Worm (Caenorhabditis elegans) whole organism, L3 larva: Measurements from ENCODE around the gene fbxa-75.

Experiments
- aly-2 ChIP-seq: fragments of 150-350 bp; optimal IDR thresholded peaks from 2 replicates; lab custom pipeline; 2014; ENCODE audit warnings: missing biosample characterization, missing genetic modification characterization
- ama-1 ChIP-seq: fragments of 150-350 bp; optimal IDR thresholded peaks from 2 replicates; lab custom pipeline; 2018
- daf-12 ChIP-seq: fragments of 150-350 bp; optimal IDR thresholded peaks from 2 replicates; lab custom pipeline; 2014; ENCODE audit warnings: missing biosample characterization, missing genetic modification reagents, missing genetic modification characterization
- nhr-28 ChIP-seq: fragments of 150-350 bp; optimal IDR thresholded peaks from 2 replicates; lab custom pipeline; 2014; ENCODE audit warnings: missing biosample characterization, missing genetic modification characterization
- pha-4 ChIP-seq: fragments of 150-350 bp; optimal IDR thresholded peaks from 2 replicates; lab custom pipeline; 2014; ENCODE audit warnings: missing biosample characterization, missing genetic modification reagents, missing genetic modification characterization
- snpc-4 ChIP-seq: fragments of 150-350 bp; optimal IDR thresholded peaks from 2 replicates; lab custom pipeline; 2014; ENCODE audit warnings: missing biosample characterization, missing genetic modification characterization
- ztf-11 ChIP-seq: fragments of 150-350 bp; optimal IDR thresholded peaks from 2 replicates; lab custom pipeline; 2014; ENCODE audit warnings: missing biosample characterization, missing genetic modification characterization

ce11 chrIII:1315038-1315437 lies 11.5 kb downstream of the fbxa-75 start, which contains the start of the genes fbxa-80 and fbxa-19:
- no peak for TF ChIP-seq ztf-11 (tag; lab: Kevin White, UChicago)
- no peak for TF ChIP-seq ama-1 (lab: Kevin White, UChicago)
- TF ChIP-seq nhr-28 (tag; lab: Kevin White, UChicago): no peak
- TF ChIP-seq pha-4 (tag; lab: Kevin White, UChicago): no peak
- TF ChIP-seq aly-2 (tag; lab: Kevin White, UChicago): no peak
- no peak for TF ChIP-seq daf-12 (tag; lab: Kevin White, UChicago)
- no peak for TF ChIP-seq snpc-4 (tag; lab: Kevin White, UChicago)
